Worm (Caenorhabditis elegans) whole organism, L3 larva: ENCODE data around the gene col-33.

Experiments used
- ZK546.5 ChIP-seq: sonication (generic microtip); optimal IDR thresholded peaks from 2 replicates; lab custom pipeline; 2017; ENCODE audit warnings: missing biosample characterization, missing genetic modification characterization
- egl-27 ChIP-seq: sonication (generic microtip); optimal IDR thresholded peaks from 4 replicates; lab custom pipeline; 2017; ENCODE audit warnings: missing biosample characterization, missing genetic modification reagents, missing genetic modification characterization
- eor-1 ChIP-seq, 2 experiments: fragments of 150-350 bp; optimal IDR thresholded peaks; 2 replicates each; lab custom pipeline; 2014 to 2018; ENCODE audit warnings: missing biosample characterization in 2 of 2, missing genetic modification characterization in 2 of 2
- lin-39 ChIP-seq: fragments of 150-350 bp; optimal IDR thresholded peaks from 2 replicates; lab custom pipeline; 2018; ENCODE audit warnings: missing biosample characterization, missing genetic modification reagents, missing genetic modification characterization
- nhr-23 ChIP-seq: fragments of 150-350 bp; optimal IDR thresholded peaks from 2 replicates; lab custom pipeline; 2014; ENCODE audit warnings: missing biosample characterization, missing genetic modification reagents, missing genetic modification characterization
- nhr-237 ChIP-seq: fragments of 150-350 bp; optimal IDR thresholded peaks from 2 replicates; lab custom pipeline; 2014; ENCODE audit warnings: missing biosample characterization, missing genetic modification characterization
- nhr-25 ChIP-seq: sonication (generic microtip); optimal IDR thresholded peaks from 2 replicates; lab custom pipeline; 2017; ENCODE audit warnings: missing biosample characterization, missing genetic modification characterization
- skn-1 ChIP-seq: fragments of 150-350 bp; optimal IDR thresholded peaks from 2 replicates; lab custom pipeline; 2014; ENCODE audit warnings: missing biosample characterization, missing genetic modification characterization
- snpc-4 ChIP-seq: fragments of 150-350 bp; optimal IDR thresholded peaks from 2 replicates; lab custom pipeline; 2014; ENCODE audit warnings: missing biosample characterization, missing genetic modification characterization
- unc-62 ChIP-seq: fragments of 150-350 bp; sonication (generic microtip); optimal IDR thresholded peaks from 4 replicates; lab custom pipeline; 2014; ENCODE audit warnings: missing biosample characterization, missing genetic modification reagents, missing genetic modification characterization
- zag-1 ChIP-seq: fragments of 150-350 bp; optimal IDR thresholded peaks from 2 replicates; lab custom pipeline; 2014; ENCODE audit warnings: missing biosample characterization, missing genetic modification characterization
- ztf-11 ChIP-seq: fragments of 150-350 bp; optimal IDR thresholded peaks from 2 replicates; lab custom pipeline; 2014; ENCODE audit warnings: missing biosample characterization, missing genetic modification characterization
- ztf-4 ChIP-seq: fragments of 150-350 bp; optimal IDR thresholded peaks from 2 replicates; lab custom pipeline; 2014; ENCODE audit warnings: missing biosample characterization, missing genetic modification characterization

DNA sequence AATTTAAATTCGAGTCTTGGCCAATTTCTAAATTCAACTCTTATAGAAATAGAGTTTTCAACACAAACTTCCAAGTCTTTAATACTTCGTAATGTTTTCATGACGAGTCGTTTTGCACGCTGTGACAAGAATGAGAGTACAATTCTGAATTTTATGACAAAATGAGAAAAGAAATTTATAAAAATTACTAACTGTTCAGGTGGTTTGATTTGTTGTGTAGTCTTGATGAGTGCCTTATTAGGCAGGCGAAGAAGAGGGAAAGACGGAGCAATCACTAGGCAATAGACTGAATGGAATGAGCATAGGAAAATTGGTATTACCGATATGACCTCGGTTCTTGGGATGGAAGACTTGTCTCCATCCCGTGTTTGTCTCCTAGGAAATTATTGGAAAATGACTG, 43.1 kb upstream of the col-33 start, which contains the start of gene F30B5.11:
- TF ChIP-seq snpc-4 = no peak
- no peak for TF ChIP-seq ztf-4 (tag; lab: Kevin White, UChicago)
- no peak for TF ChIP-seq eor-1 (tag; optimal IDR thresholded peaks at IDR 0.05; lab: Kevin White, UChicago)
- no peak for TF ChIP-seq unc-62 (GFP tag; lab: Kevin White, UChicago)
- TF ChIP-seq egl-27 (tag; lab: Kevin White, UChicago) = no peak
- no peak for TF ChIP-seq nhr-25
- no peak for TF ChIP-seq nhr-237 (tag; lab: Kevin White, UChicago)
- TF ChIP-seq nhr-23 (tag; lab: Kevin White, UChicago) = no peak
- TF ChIP-seq ZK546.5 = no peak
- no peak for TF ChIP-seq ztf-11 (tag; lab: Kevin White, UChicago)
- no peak for TF ChIP-seq zag-1 (tag; lab: Kevin White, UChicago)
- TF ChIP-seq skn-1 (tag; lab: Kevin White, UChicago) = no peak
- no peak for TF ChIP-seq lin-39 (tag; lab: Kevin White, UChicago)
